Fruit fly (Drosophila melanogaster) whole organism, embryonic: ENCODE data around the gene PH4alphaNE3.
A peak's percentile ranks its signal among the peaks of the same experiment; 100 is the strongest.

ENCODE experiments used
- Aef1 ChIP-seq: fragments of 200-800 bp; sonication (Bioruptor generic); IDR thresholded peaks from 3 replicates; pipeline ENCODE4 v1.3.6; 2022; ENCODE audit warnings: missing biosample characterization, missing genetic modification characterization
- Antp ChIP-seq: fragments of 200-800 bp; sonication (Bioruptor generic); optimal IDR thresholded peaks from 3 replicates; lab custom pipeline; 2016; ENCODE audit warnings: missing biosample characterization, missing genetic modification characterization
- BEAF-32 ChIP-seq: fragments of 200-800 bp; sonication (Bioruptor generic); optimal IDR thresholded peaks from 3 replicates; lab custom pipeline; 2017; ENCODE audit warnings: missing biosample characterization, missing genetic modification characterization, mild to moderate bottlenecking, moderate library complexity, missing genetic modification reagents
- Bdp1 ChIP-seq: fragments of 200-800 bp; sonication (Bioruptor generic); optimal IDR thresholded peaks from 3 replicates; lab custom pipeline; 2016; ENCODE audit warnings: missing biosample characterization, missing genetic modification characterization
- CG10147 ChIP-seq: fragments of 200-800 bp; sonication (Bioruptor generic); optimal IDR thresholded peaks from 2 replicates; lab custom pipeline; 2019; ENCODE audit warnings: missing biosample characterization, mild to moderate bottlenecking, missing genetic modification characterization, moderate library complexity
- CG10209 ChIP-seq: fragments of 200-800 bp; sonication (Bioruptor generic); optimal IDR thresholded peaks from 3 replicates; lab custom pipeline; 2017; ENCODE audit warnings: missing biosample characterization, mild to moderate bottlenecking, missing genetic modification characterization, missing genetic modification reagents
- CG10267 ChIP-seq: fragments of 200-800 bp; sonication (Bioruptor generic); optimal IDR thresholded peaks from 2 replicates; lab custom pipeline; 2018; ENCODE audit warnings: missing biosample characterization, mild to moderate bottlenecking, missing genetic modification characterization, moderate library complexity
- CG10321 ChIP-seq: fragments of 200-800 bp; sonication (Bioruptor generic); IDR thresholded peaks from 2 replicates; pipeline ENCODE4 v1.3.6; 2022; ENCODE audit warnings: missing biosample characterization, missing genetic modification characterization
- CG11456 ChIP-seq: fragments of 200-800 bp; sonication (Bioruptor generic); IDR thresholded peaks from 3 replicates; pipeline ENCODE4 v1.3.6; 2022; ENCODE audit warnings: missing biosample characterization, missing genetic modification characterization
- CG12236 ChIP-seq: fragments of 200-800 bp; sonication (Bioruptor generic); optimal IDR thresholded peaks from 2 replicates; lab custom pipeline; 2016; ENCODE audit warnings: missing biosample characterization, missing genetic modification characterization
- CG15073 ChIP-seq: fragments of 200-800 bp; sonication (Bioruptor generic); optimal IDR thresholded peaks from 2 replicates; lab custom pipeline; 2016; ENCODE audit warnings: missing biosample characterization, missing genetic modification characterization
- CG15269 ChIP-seq: fragments of 200-800 bp; sonication (Bioruptor generic); optimal IDR thresholded peaks from 2 replicates; lab custom pipeline; 2018; ENCODE audit warnings: missing biosample characterization, mild to moderate bottlenecking, missing genetic modification characterization, moderate library complexity
- CG17385 ChIP-seq: fragments of 200-800 bp; sonication (Bioruptor generic); optimal IDR thresholded peaks from 3 replicates; lab custom pipeline; 2018; ENCODE audit warnings: missing biosample characterization, mild to moderate bottlenecking, missing genetic modification characterization
- CG2129 ChIP-seq: fragments of 200-800 bp; sonication (Bioruptor generic); IDR thresholded peaks from 2 replicates; pipeline ENCODE4 v1.3.6; 2022; ENCODE audit warnings: missing biosample characterization, missing genetic modification characterization; ENCODE audit not compliant: partially characterized antibody
- CG3281 ChIP-seq: fragments of 200-800 bp; sonication (Bioruptor generic); optimal IDR thresholded peaks from 3 replicates; lab custom pipeline; 2017; ENCODE audit warnings: missing biosample characterization, mild to moderate bottlenecking, missing genetic modification characterization
- CG3838 ChIP-seq: fragments of 200-800 bp; sonication (Bioruptor generic); optimal IDR thresholded peaks from 3 replicates; lab custom pipeline; 2016; ENCODE audit warnings: missing biosample characterization, missing genetic modification characterization
- CG42726 ChIP-seq: fragments of 200-800 bp; sonication (Bioruptor generic); IDR thresholded peaks from 2 replicates; pipeline ENCODE4 v1.3.6; 2022; ENCODE audit warnings: missing biosample characterization, missing genetic modification characterization; ENCODE audit not compliant: partially characterized antibody
- CG6689 ChIP-seq: fragments of 200-800 bp; sonication (Bioruptor generic); IDR thresholded peaks from 2 replicates; pipeline ENCODE4 v1.3.6; 2022; ENCODE audit warnings: missing biosample characterization, missing genetic modification characterization
- CG6813 ChIP-seq: fragments of 200-800 bp; sonication (Bioruptor generic); optimal IDR thresholded peaks from 2 replicates; lab custom pipeline; 2017; ENCODE audit warnings: missing biosample characterization, missing genetic modification characterization, mild to moderate bottlenecking, moderate library complexity, missing genetic modification reagents
- CG7987 ChIP-seq: fragments of 200-800 bp; sonication (Bioruptor generic); optimal IDR thresholded peaks from 2 replicates; lab custom pipeline; 2018; ENCODE audit warnings: missing biosample characterization, mild to moderate bottlenecking, missing genetic modification characterization, moderate library complexity
- CG9876 ChIP-seq: fragments of 200-800 bp; sonication (Bioruptor generic); optimal IDR thresholded peaks from 2 replicates; lab custom pipeline; 2016; ENCODE audit warnings: missing biosample characterization, missing genetic modification characterization
- H2.0 ChIP-seq: fragments of 200-800 bp; sonication (Bioruptor generic); IDR thresholded peaks from 2 replicates; pipeline ENCODE4 v1.3.6; 2022; ENCODE audit warnings: missing biosample characterization, missing genetic modification characterization
- Hmr ChIP-seq: fragments of 200-800 bp; sonication (Bioruptor generic); optimal IDR thresholded peaks from 3 replicates; lab custom pipeline; 2017; ENCODE audit warnings: mild to moderate bottlenecking, missing biosample characterization, missing genetic modification reagents, missing genetic modification characterization
- Hr3 ChIP-seq: fragments of 200-800 bp; sonication (Bioruptor generic); optimal IDR thresholded peaks from 3 replicates; lab custom pipeline; 2016; ENCODE audit warnings: missing biosample characterization, missing genetic modification characterization
- MESR4 ChIP-seq: fragments of 200-800 bp; sonication (Bioruptor generic); optimal IDR thresholded peaks from 2 replicates; lab custom pipeline; 2018; ENCODE audit warnings: missing biosample characterization, mild to moderate bottlenecking, missing genetic modification characterization, moderate library complexity
- Med ChIP-seq: fragments of 200-800 bp; sonication (Bioruptor generic); peaks from one replicate; lab custom pipeline; 2016; ENCODE audit warnings: missing biosample characterization, missing genetic modification characterization, mild to moderate bottlenecking, inconsistent platforms, moderate library complexity
- Myb ChIP-seq: fragments of 200-800 bp; sonication (Bioruptor generic); optimal IDR thresholded peaks from 2 replicates; lab custom pipeline; 2016; ENCODE audit warnings: missing biosample characterization, missing genetic modification characterization
- Ravus ChIP-seq: fragments of 200-800 bp; sonication (Bioruptor generic); IDR thresholded peaks from 2 replicates; pipeline ENCODE4 v1.3.6; 2022; ENCODE audit warnings: missing biosample characterization, missing genetic modification characterization
- Rfx ChIP-seq: fragments of 200-800 bp; sonication (Bioruptor generic); IDR thresholded peaks from 2 replicates; pipeline ENCODE4 v1.3.6; 2022; ENCODE audit warnings: missing biosample characterization, missing genetic modification characterization
- Xrp1 ChIP-seq: fragments of 200-800 bp; sonication (Bioruptor generic); IDR thresholded peaks from 2 replicates; pipeline ENCODE4 v1.3.6; 2022; ENCODE audit warnings: missing biosample characterization, missing genetic modification characterization
- btn ChIP-seq: fragments of 200-800 bp; sonication (Bioruptor generic); optimal IDR thresholded peaks from 2 replicates; lab custom pipeline; 2016; ENCODE audit warnings: missing biosample characterization, missing genetic modification characterization
- chif ChIP-seq, 2 experiments: fragments of 200-800 bp; sonication (Bioruptor generic); optimal IDR thresholded peaks; 3 replicates each; lab custom pipeline; 2016; ENCODE audit warnings: missing biosample characterization in 2 of 2, missing genetic modification characterization in 2 of 2
- croc ChIP-seq: fragments of 200-800 bp; sonication (Bioruptor generic); conservative IDR thresholded peaks from 3 replicates; pipeline ENCODE4 v1.3.6; 2022; ENCODE audit warnings: missing biosample characterization, missing genetic modification characterization
- dm ChIP-seq: fragments of 200-800 bp; sonication (Bioruptor generic); optimal IDR thresholded peaks from 3 replicates; lab custom pipeline; 2016; ENCODE audit warnings: missing biosample characterization, missing genetic modification characterization
- emc ChIP-seq: fragments of 200-800 bp; sonication (Bioruptor generic); optimal IDR thresholded peaks from 2 replicates; lab custom pipeline; 2016; ENCODE audit warnings: missing biosample characterization, missing genetic modification characterization
- eyg ChIP-seq: fragments of 200-800 bp; sonication (Bioruptor generic); optimal IDR thresholded peaks from 3 replicates; lab custom pipeline; 2016; ENCODE audit warnings: missing biosample characterization, missing genetic modification characterization
- fru ChIP-seq: fragments of >200 bp; optimal IDR thresholded peaks from 2 replicates; lab custom pipeline; 2017
- grau ChIP-seq: fragments of 200-800 bp; optimal IDR thresholded peaks from 3 replicates; lab custom pipeline; 2019; ENCODE audit warnings: missing biosample characterization, mild to moderate bottlenecking, missing genetic modification characterization, moderate library complexity
- h ChIP-seq: fragments of >200 bp; optimal IDR thresholded peaks from 2 replicates; lab custom pipeline; 2017
- nom ChIP-seq: fragments of 200-800 bp; sonication (Bioruptor generic); optimal IDR thresholded peaks from 2 replicates; lab custom pipeline; 2017; ENCODE audit warnings: missing biosample characterization, missing genetic modification characterization, mild to moderate bottlenecking, moderate library complexity, missing genetic modification reagents
- pnt ChIP-seq: fragments of 200-800 bp; sonication (Bioruptor generic); optimal IDR thresholded peaks from 3 replicates; lab custom pipeline; 2016; ENCODE audit warnings: missing biosample characterization, missing genetic modification characterization
- repo ChIP-seq: fragments of 200-800 bp; sonication (Bioruptor generic); optimal IDR thresholded peaks from 2 replicates; lab custom pipeline; 2016; ENCODE audit warnings: missing biosample characterization, missing genetic modification characterization
- rib ChIP-seq: fragments of 200-800 bp; sonication (Bioruptor generic); IDR thresholded peaks from 2 replicates; pipeline ENCODE4 v1.3.6; 2022; ENCODE audit warnings: missing biosample characterization, missing genetic modification characterization
- sc ChIP-seq, 3 experiments: fragments of >200 bp in 2 of 3; fragments of 200-800 bp in 1 of 3; sonication (Bioruptor generic) in 1 of 3; optimal IDR thresholded peaks; 2 replicates in 2 of 3; 3 replicates in 1 of 3; lab custom pipeline; 2017; ENCODE audit warnings: mild to moderate bottlenecking in 1 of 3, missing biosample characterization in 1 of 3, missing genetic modification characterization in 1 of 3, missing genetic modification reagents in 1 of 3
- slou ChIP-seq: fragments of 200-800 bp; sonication (Bioruptor generic); optimal IDR thresholded peaks from 3 replicates; lab custom pipeline; 2016; ENCODE audit warnings: missing biosample characterization, missing genetic modification characterization
- tio ChIP-seq: fragments of 200-800 bp; sonication (Bioruptor generic); optimal IDR thresholded peaks from 2 replicates; lab custom pipeline; 2017; ENCODE audit warnings: missing biosample characterization, missing genetic modification characterization, inconsistent platforms
- tll ChIP-seq, 2 experiments: fragments of 200-800 bp in 1 of 2; fragments of >200 bp in 1 of 2; sonication (Bioruptor generic) in 1 of 2; optimal IDR thresholded peaks; 2 replicates each; lab custom pipeline; 2017 to 2019; ENCODE audit warnings: missing biosample characterization in 2 of 2, missing genetic modification characterization in 2 of 2, mild to moderate bottlenecking in 1 of 2, moderate library complexity in 1 of 2
- tx ChIP-seq: fragments of 200-800 bp; sonication (Bioruptor generic); optimal IDR thresholded peaks from 2 replicates; lab custom pipeline; 2016; ENCODE audit warnings: missing biosample characterization, missing genetic modification characterization
- vnd ChIP-seq: fragments of 200-800 bp; sonication (Bioruptor generic); IDR thresholded peaks from 3 replicates; pipeline ENCODE4 v1.3.6; 2022; ENCODE audit warnings: missing biosample characterization, missing genetic modification characterization; ENCODE audit not compliant: partially characterized antibody

Gene PH4alphaNE3

dm6 chr3R:30601440-30602256 is 2.3 kb upstream of the PH4alphaNE3 start, which contains the start of the genes CG2246 and CG31021 (continued):
- peak; percentile 88 for TF ChIP-seq CG3838 (GFP tag; lab: Kevin White, UChicago)
- TF ChIP-seq fru (lab: Kevin White, UChicago) = no peak
- no peak for TF ChIP-seq Ravus (GFP tag; lab: Robert Waterston, UW)
- peak; percentile 65 for TF ChIP-seq tx
- TF ChIP-seq BEAF-32 (GFP tag; lab: Kevin White, UChicago) = peak; percentile 96
- peak; percentile 77 for TF ChIP-seq vnd
- TF ChIP-seq repo = no peak
- peak; percentile 30 for TF ChIP-seq CG10147 (GFP tag; lab: Kevin White, UChicago)
- no peak for TF ChIP-seq rib (GFP tag; lab: Robert Waterston, UW)
- TF ChIP-seq Xrp1 (GFP tag; lab: Robert Waterston, UW) = no peak
- TF ChIP-seq dm (GFP tag; lab: Kevin White, UChicago) = peak; percentile 60
- TF ChIP-seq chif (GFP tag; optimal IDR thresholded peaks at IDR 0.05; lab: Kevin White, UChicago) = peak; percentile 43 to 70
- TF ChIP-seq Antp (GFP tag; lab: Kevin White, UChicago) = peak; percentile 73
- TF ChIP-seq CG2129 (GFP tag; lab: Robert Waterston, UW) = peak; percentile 51
- TF ChIP-seq tio (GFP tag; lab: Kevin White, UChicago) = peak; percentile 11
- no peak for TF ChIP-seq slou (GFP tag; lab: Kevin White, UChicago)
- no peak for TF ChIP-seq CG15073 (GFP tag; lab: Kevin White, UChicago)
- no peak for TF ChIP-seq eyg (GFP tag; lab: Kevin White, UChicago)
- TF ChIP-seq CG9876 (GFP tag; lab: Kevin White, UChicago) = peak; percentile 63
- TF ChIP-seq CG6689 (GFP tag; lab: Robert Waterston, UW) = no peak
- TF ChIP-seq CG10267 (tag; lab: Kevin White, UChicago) = peak; percentile 53
- no peak for TF ChIP-seq tll (GFP tag; optimal IDR thresholded peaks at IDR 0.05; lab: Kevin White, UChicago)
- TF ChIP-seq sc (optimal IDR thresholded peaks at IDR 0.05; lab: Kevin White, UChicago) = no peak
- no peak for TF ChIP-seq sc (GFP tag; optimal IDR thresholded peaks at IDR 0.05; lab: Kevin White, UChicago)
- peak; percentile 45 for TF ChIP-seq grau (tag; lab: Kevin White, UChicago)
- TF ChIP-seq Hr3 (GFP tag; lab: Kevin White, UChicago) = peak; percentile 49
- TF ChIP-seq nom (GFP tag; lab: Kevin White, UChicago) = no peak
- no peak for TF ChIP-seq CG6813 (GFP tag; lab: Kevin White, UChicago)
- TF ChIP-seq H2.0 (GFP tag; lab: Robert Waterston, UW) = no peak; the same call in 1 of the 2 replicates
- TF ChIP-seq btn (GFP tag; lab: Kevin White, UChicago) = no peak
- TF ChIP-seq h (lab: Kevin White, UChicago) = no peak
- TF ChIP-seq Myb = peak; percentile 59
- TF ChIP-seq CG3281 (GFP tag; lab: Kevin White, UChicago) = no peak
- TF ChIP-seq Hmr = peak; percentile 83
- TF ChIP-seq pnt (GFP tag; lab: Kevin White, UChicago) = peak; percentile 66
- TF ChIP-seq croc = no peak; the same call in 2 of the 3 replicates
- no peak for TF ChIP-seq CG7987 (GFP tag; lab: Kevin White, UChicago)
- TF ChIP-seq MESR4 (GFP tag; lab: Kevin White, UChicago) = peak; percentile 9
- no peak for TF ChIP-seq CG10209
- no peak for TF ChIP-seq CG12236 (GFP tag; lab: Kevin White, UChicago)
- peak; percentile 51 for TF ChIP-seq Bdp1
- peak; percentile 84 for TF ChIP-seq Rfx (GFP tag; lab: Robert Waterston, UW)
- peak; percentile 0 for TF ChIP-seq CG17385 (GFP tag; lab: Kevin White, UChicago)
- TF ChIP-seq CG15269 (tag; lab: Kevin White, UChicago) = peak; percentile 28
- peak; percentile 93 for TF ChIP-seq CG42726 (GFP tag; lab: Robert Waterston, UW)
- peak; percentile 43; the same call in 2 of the 3 replicates for TF ChIP-seq Aef1
- TF ChIP-seq CG10321 (GFP tag; lab: Robert Waterston, UW) = no peak
- peak; percentile 43 for TF ChIP-seq emc (GFP tag; lab: Kevin White, UChicago)
- peak; percentile 82 for TF ChIP-seq CG11456
- peak; percentile 94 for TF ChIP-seq Med
